Fruit fly (Drosophila melanogaster) whole organism, embryonic: ENCODE data around the gene CG46313.
A peak's percentile ranks its signal among the peaks of the same experiment; 100 is the strongest.

Source experiments
- Ada2b ChIP-seq: fragments of 200-800 bp; sonication (Bioruptor generic); IDR thresholded peaks from 2 replicates; pipeline ENCODE4 v1.3.6; 2022; ENCODE audit warnings: missing biosample characterization, missing genetic modification characterization
- CG10321 ChIP-seq: fragments of 200-800 bp; sonication (Bioruptor generic); IDR thresholded peaks from 2 replicates; pipeline ENCODE4 v1.3.6; 2022; ENCODE audit warnings: missing biosample characterization, missing genetic modification characterization
- CG10654 ChIP-seq: fragments of 200-800 bp; sonication (Bioruptor generic); optimal IDR thresholded peaks from 2 replicates; lab custom pipeline; 2016; ENCODE audit warnings: missing biosample characterization, missing genetic modification characterization
- CG10959 ChIP-seq: fragments of 200-800 bp; sonication (Bioruptor generic); IDR thresholded peaks from 2 replicates; pipeline ENCODE4 v1.3.6; 2022; ENCODE audit warnings: missing biosample characterization, missing genetic modification characterization
- CG11560 ChIP-seq: fragments of 200-800 bp; sonication (Bioruptor generic); IDR thresholded peaks from 3 replicates; pipeline ENCODE4 v1.3.6; 2022; ENCODE audit warnings: missing biosample characterization, missing genetic modification characterization
- CG11695 ChIP-seq: fragments of 200-800 bp; sonication (Bioruptor generic); IDR thresholded peaks from 3 replicates; pipeline ENCODE4 v1.3.6; 2022; ENCODE audit warnings: missing biosample characterization, missing genetic modification characterization
- CG12299 ChIP-seq: fragments of 200-800 bp; sonication (Bioruptor generic); optimal IDR thresholded peaks from 2 replicates; lab custom pipeline; 2018; ENCODE audit warnings: missing biosample characterization, mild to moderate bottlenecking, missing genetic modification characterization
- CG12391 ChIP-seq: fragments of 200-800 bp; sonication (Bioruptor generic); optimal IDR thresholded peaks from 3 replicates; lab custom pipeline; 2018; ENCODE audit warnings: missing biosample characterization, mild to moderate bottlenecking, missing genetic modification characterization, moderate library complexity
- CG13624 ChIP-seq: fragments of 200-800 bp; sonication (Bioruptor generic); optimal IDR thresholded peaks from 2 replicates; lab custom pipeline; 2016; ENCODE audit warnings: missing biosample characterization, missing genetic modification characterization
- CG16815 ChIP-seq: fragments of 200-800 bp; sonication (Bioruptor generic); optimal IDR thresholded peaks from 3 replicates; lab custom pipeline; 2017; ENCODE audit warnings: missing biosample characterization, mild to moderate bottlenecking, missing genetic modification characterization
- CG17186 ChIP-seq: fragments of 200-800 bp; sonication (Bioruptor generic); optimal IDR thresholded peaks from 3 replicates; lab custom pipeline; 2017; ENCODE audit warnings: missing biosample characterization, missing genetic modification reagents, missing genetic modification characterization
- CG17361 ChIP-seq: fragments of 200-800 bp; sonication (Bioruptor generic); IDR thresholded peaks from 3 replicates; pipeline ENCODE4 v1.3.6; 2022; ENCODE audit warnings: missing biosample characterization, missing genetic modification characterization
- CG18476 ChIP-seq: fragments of 200-800 bp; sonication (Bioruptor generic); optimal IDR thresholded peaks from 2 replicates; lab custom pipeline; 2016; ENCODE audit warnings: missing biosample characterization, mild to moderate bottlenecking, missing genetic modification characterization
- CG18764 ChIP-seq: fragments of 200-800 bp; sonication (Bioruptor generic); optimal IDR thresholded peaks from 3 replicates; lab custom pipeline; 2016; ENCODE audit warnings: missing biosample characterization, missing genetic modification characterization
- CG2120 ChIP-seq: fragments of 200-800 bp; sonication (Bioruptor generic); optimal IDR thresholded peaks from 3 replicates; lab custom pipeline; 2016; ENCODE audit warnings: missing biosample characterization, missing genetic modification characterization
- CG2199 ChIP-seq: fragments of 200-800 bp; sonication (Bioruptor generic); IDR thresholded peaks from 3 replicates; pipeline ENCODE4 v1.3.6; 2022; ENCODE audit warnings: missing biosample characterization, missing genetic modification characterization
- CG32767 ChIP-seq: fragments of 200-800 bp; sonication (Bioruptor generic); IDR thresholded peaks from 2 replicates; pipeline ENCODE4 v1.3.6; 2022; ENCODE audit warnings: missing biosample characterization, missing genetic modification characterization
- CG34422 ChIP-seq: fragments of 200-800 bp; sonication (Bioruptor generic); IDR thresholded peaks from 3 replicates; pipeline ENCODE4 v1.3.6; 2022; ENCODE audit warnings: missing biosample characterization, missing genetic modification characterization
- CG3726 ChIP-seq: fragments of 200-800 bp; sonication (Bioruptor generic); IDR thresholded peaks from 3 replicates; pipeline ENCODE4, ENCODE4 v1.3.6; 2022; ENCODE audit warnings: missing biosample characterization, missing genetic modification characterization
- CG3838 ChIP-seq: fragments of 200-800 bp; sonication (Bioruptor generic); optimal IDR thresholded peaks from 3 replicates; lab custom pipeline; 2016; ENCODE audit warnings: missing biosample characterization, missing genetic modification characterization
- CG3847 ChIP-seq: fragments of 200-800 bp; sonication (Bioruptor generic); IDR thresholded peaks from 2 replicates; pipeline ENCODE4 v1.3.6; 2022; ENCODE audit warnings: missing biosample characterization, missing genetic modification characterization
- CG5180 ChIP-seq: fragments of 200-800 bp; sonication (Bioruptor generic); optimal IDR thresholded peaks from 3 replicates; lab custom pipeline; 2017; ENCODE audit warnings: missing biosample characterization, missing genetic modification characterization, mild to moderate bottlenecking, moderate library complexity, missing genetic modification reagents
- CG7357 ChIP-seq: fragments of 200-800 bp; sonication (Bioruptor generic); IDR thresholded peaks from 3 replicates; pipeline ENCODE4 v1.3.6; 2022; ENCODE audit warnings: missing biosample characterization, missing genetic modification characterization
- CG7839 ChIP-seq: fragments of 200-800 bp; sonication (Bioruptor generic); optimal IDR thresholded peaks from 3 replicates; lab custom pipeline; 2018; ENCODE audit warnings: missing biosample characterization, mild to moderate bottlenecking, missing genetic modification characterization, moderate library complexity
- CG7987 ChIP-seq: fragments of 200-800 bp; sonication (Bioruptor generic); optimal IDR thresholded peaks from 2 replicates; lab custom pipeline; 2018; ENCODE audit warnings: missing biosample characterization, mild to moderate bottlenecking, missing genetic modification characterization, moderate library complexity
- CG8290 ChIP-seq, 3 experiments: fragments of 200-800 bp; sonication (Bioruptor generic); optimal IDR thresholded peaks; 2 replicates each; lab custom pipeline; 2016 to 2019; ENCODE audit warnings: missing biosample characterization in 3 of 3, missing genetic modification characterization in 3 of 3, mild to moderate bottlenecking in 2 of 3, moderate library complexity in 1 of 3
- Dll ChIP-seq: fragments of 200-800 bp; sonication (Bioruptor generic); IDR thresholded peaks from 4 replicates; pipeline ENCODE4 v1.3.6; 2022; ENCODE audit warnings: missing biosample characterization, missing genetic modification characterization; ENCODE audit not compliant: partially characterized antibody
- Drgx ChIP-seq: fragments of 200-800 bp; sonication (Bioruptor generic); IDR thresholded peaks from 2 replicates; pipeline ENCODE4 v1.3.6; 2022; ENCODE audit warnings: missing biosample characterization, missing genetic modification characterization
- E2f2 ChIP-seq: fragments of 200-800 bp; sonication (Bioruptor generic); IDR thresholded peaks from 2 replicates; pipeline ENCODE4 v1.3.6; 2022; ENCODE audit warnings: missing biosample characterization, missing genetic modification characterization
- Lhr ChIP-seq: fragments of 200-800 bp; sonication (Bioruptor generic); optimal IDR thresholded peaks from 3 replicates; lab custom pipeline; 2017; ENCODE audit warnings: mild to moderate bottlenecking, missing biosample characterization, missing genetic modification reagents, missing genetic modification characterization
- NC2β ChIP-seq: fragments of 200-800 bp; sonication (Bioruptor generic); optimal IDR thresholded peaks from 2 replicates; lab custom pipeline; 2016; ENCODE audit warnings: missing biosample characterization, missing genetic modification characterization
- bab2 ChIP-seq: fragments of 200-800 bp; sonication (Bioruptor generic); optimal IDR thresholded peaks from 2 replicates; lab custom pipeline; 2016; ENCODE audit warnings: missing biosample characterization, missing genetic modification characterization
- bsh ChIP-seq, 2 experiments: fragments of 200-800 bp; sonication (Bioruptor generic); optimal IDR thresholded peaks; 2 replicates each; lab custom pipeline; 2017 to 2018; ENCODE audit warnings: mild to moderate bottlenecking in 2 of 2, missing biosample characterization in 2 of 2, missing genetic modification characterization in 2 of 2, moderate library complexity in 1 of 2
- chn ChIP-seq: fragments of 200-800 bp; sonication (Bioruptor generic); optimal IDR thresholded peaks from 2 replicates; lab custom pipeline; 2016; ENCODE audit warnings: missing biosample characterization, missing genetic modification characterization
- cwo ChIP-seq: fragments of 200-800 bp; sonication (Bioruptor generic); optimal IDR thresholded peaks from 3 replicates; lab custom pipeline; 2017; ENCODE audit warnings: missing biosample characterization, missing genetic modification characterization, mild to moderate bottlenecking, moderate library complexity, missing genetic modification reagents
- dan ChIP-seq: fragments of 200-800 bp; sonication (Bioruptor generic); IDR thresholded peaks from 2 replicates; pipeline ENCODE4 v1.3.6; 2022; ENCODE audit warnings: missing biosample characterization, missing genetic modification characterization
- dimm ChIP-seq: fragments of 200-800 bp; sonication (Bioruptor generic); IDR thresholded peaks from 2 replicates; pipeline ENCODE4 v1.3.6; 2022; ENCODE audit warnings: missing biosample characterization, missing genetic modification characterization
- fru ChIP-seq: fragments of >200 bp; optimal IDR thresholded peaks from 2 replicates; lab custom pipeline; 2017
- ftz-f1 ChIP-seq: fragments of 200-800 bp; sonication (Bioruptor generic); optimal IDR thresholded peaks from 2 replicates; lab custom pipeline; 2016; ENCODE audit warnings: missing biosample characterization, missing genetic modification characterization
- grn ChIP-seq: fragments of 200-800 bp; sonication (Bioruptor generic); optimal IDR thresholded peaks from 3 replicates; lab custom pipeline; 2017; ENCODE audit warnings: missing biosample characterization, missing genetic modification characterization
- ind ChIP-seq: fragments of 200-800 bp; sonication (Bioruptor generic); optimal IDR thresholded peaks from 3 replicates; lab custom pipeline; 2016; ENCODE audit warnings: missing biosample characterization, missing genetic modification characterization
- nom ChIP-seq: fragments of 200-800 bp; sonication (Bioruptor generic); optimal IDR thresholded peaks from 2 replicates; lab custom pipeline; 2017; ENCODE audit warnings: missing biosample characterization, missing genetic modification characterization, mild to moderate bottlenecking, moderate library complexity, missing genetic modification reagents
- odd ChIP-seq: fragments of 200-800 bp; sonication (Bioruptor generic); optimal IDR thresholded peaks from 2 replicates; lab custom pipeline; 2017; ENCODE audit warnings: missing biosample characterization, mild to moderate bottlenecking, missing genetic modification characterization
- p53 ChIP-seq: fragments of 200-800 bp; sonication (Bioruptor generic); optimal IDR thresholded peaks from 2 replicates; lab custom pipeline; 2016; ENCODE audit warnings: missing biosample characterization, missing genetic modification characterization
- pb ChIP-seq: fragments of 200-800 bp; sonication (Bioruptor generic); optimal IDR thresholded peaks from 3 replicates; lab custom pipeline; 2016; ENCODE audit warnings: missing biosample characterization, missing genetic modification characterization
- phol ChIP-seq: fragments of 200-800 bp; sonication (Bioruptor generic); optimal IDR thresholded peaks from 3 replicates; lab custom pipeline; 2018; ENCODE audit warnings: missing biosample characterization, mild to moderate bottlenecking, missing genetic modification characterization, moderate library complexity
- run ChIP-seq: fragments of 200-800 bp; sonication (Bioruptor generic); optimal IDR thresholded peaks from 3 replicates; lab custom pipeline; 2018; ENCODE audit warnings: missing biosample characterization, mild to moderate bottlenecking, missing genetic modification characterization
- tin ChIP-seq: fragments of 200-800 bp; sonication (Bioruptor generic); optimal IDR thresholded peaks from 3 replicates; lab custom pipeline; 2016; ENCODE audit warnings: missing biosample characterization, missing genetic modification characterization
- tll ChIP-seq, 2 experiments: fragments of 200-800 bp in 1 of 2; fragments of >200 bp in 1 of 2; sonication (Bioruptor generic) in 1 of 2; optimal IDR thresholded peaks; 2 replicates each; lab custom pipeline; 2017 to 2019; ENCODE audit warnings: missing biosample characterization in 2 of 2, missing genetic modification characterization in 2 of 2, mild to moderate bottlenecking in 1 of 2, moderate library complexity in 1 of 2
- trem ChIP-seq: fragments of 200-800 bp; optimal IDR thresholded peaks from 3 replicates; lab custom pipeline; 2019; ENCODE audit warnings: missing biosample characterization, mild to moderate bottlenecking, missing genetic modification characterization, moderate library complexity
- zen2 ChIP-seq: fragments of 200-800 bp; sonication (Bioruptor generic); IDR thresholded peaks from 3 replicates; pipeline ENCODE4 v1.3.6; 2022; ENCODE audit warnings: missing biosample characterization, missing genetic modification characterization; ENCODE audit not compliant: partially characterized antibody

Gene CG46313

DNA sequence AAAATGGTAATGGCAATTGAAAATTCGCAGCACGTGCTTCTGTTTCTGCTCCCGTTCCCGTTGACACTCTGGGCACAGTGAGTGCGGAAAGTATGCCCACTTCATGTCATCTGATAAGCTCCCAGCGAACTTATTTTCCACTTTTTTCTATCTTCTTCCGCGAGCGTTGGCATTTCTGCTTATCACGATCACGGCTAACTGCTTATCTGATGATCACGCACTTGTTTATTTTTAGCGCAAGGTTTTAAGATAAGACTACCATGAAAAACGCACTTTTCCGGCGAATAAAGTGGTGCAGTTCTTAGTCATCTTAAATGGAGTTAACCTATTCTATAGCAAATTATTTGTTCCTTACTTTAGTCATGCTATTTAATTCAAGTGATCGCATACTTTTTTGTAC, 40.9 kb upstream of the CG46313 start (continued):
- TF ChIP-seq CG8290 (GFP tag; optimal IDR thresholded peaks at IDR 0.05; lab: Kevin White, UChicago) (no peak), CG8290 (tag; optimal IDR thresholded peaks at IDR 0.05; lab: Kevin White, UChicago) (no peak), dan (GFP tag; lab: Robert Waterston, UW) (no peak), CG3838 (GFP tag; lab: Kevin White, UChicago) (no peak), CG10654 (peak; percentile 51), CG10321 (GFP tag; lab: Robert Waterston, UW) (no peak), Ada2b (0 out of 2 replicates have a peak, but pooled peaks have one; percentile 4), CG7987 (GFP tag; lab: Kevin White, UChicago) (no peak), CG2199 (no peak), CG32767 (no peak), cwo (GFP tag; lab: Kevin White, UChicago) (peak; percentile 86), tin (GFP tag; lab: Kevin White, UChicago) (peak; percentile 38), CG3726 (GFP tag; lab: Robert Waterston, UW) (no peak), E2f2 (no peak), CG3847 (GFP tag; lab: Robert Waterston, UW) (no peak), CG13624 (peak; percentile 35), CG12299 (tag; lab: Kevin White, UChicago) (no peak), Dll (GFP tag; lab: Robert Waterston, UW) (no peak), CG17361 (GFP tag; lab: Robert Waterston, UW) (peak; percentile 75), CG16815 (GFP tag; lab: Kevin White, UChicago) (no peak), bsh (GFP tag; optimal IDR thresholded peaks at IDR 0.05; lab: Kevin White, UChicago) (peak in 1 of 2 experiments; percentile 36), CG2120 (GFP tag; lab: Kevin White, UChicago) (peak; percentile 50), CG12391 (peak; percentile 31), run (tag; lab: Kevin White, UChicago) (no peak), dimm (GFP tag; lab: Robert Waterston, UW) (no peak), phol (tag; lab: Kevin White, UChicago) (peak; percentile 57), Drgx (GFP tag; lab: Robert Waterston, UW) (no peak), nom (GFP tag; lab: Kevin White, UChicago) (no peak), fru (lab: Kevin White, UChicago) (no peak), CG11560 (tag; lab: Robert Waterston, UW) (no peak), CG7839 (tag; lab: Kevin White, UChicago) (peak; percentile 65), CG10959 (no peak), trem (tag; lab: Kevin White, UChicago) (no peak), pb (GFP tag; lab: Kevin White, UChicago) (no peak), CG34422 (no peak), bab2 (GFP tag; lab: Kevin White, UChicago) (peak; percentile 48), CG5180 (peak; percentile 68), CG17186 (no peak), odd (GFP tag; lab: Kevin White, UChicago) (peak; percentile 29), p53 (GFP tag; lab: Kevin White, UChicago) (no peak), CG18476 (GFP tag; lab: Kevin White, UChicago) (no peak), ftz-f1 (GFP tag; lab: Kevin White, UChicago) (no peak), CG18764 (GFP tag; lab: Kevin White, UChicago) (no peak), NC2β (GFP tag; lab: Kevin White, UChicago) (peak; percentile 6), Lhr (GFP tag; lab: Kevin White, UChicago) (no peak), CG7357 (GFP tag; lab: Robert Waterston, UW) (no peak), zen2 (no peak), CG11695 (0 out of 3 replicates have a peak, but pooled peaks have one; percentile 10), grn (GFP tag; lab: Kevin White, UChicago) (peak; percentile 82), ind (peak; percentile 60), tll (GFP tag; optimal IDR thresholded peaks at IDR 0.05; lab: Kevin White, UChicago) (no peak), chn (GFP tag; lab: Kevin White, UChicago) (peak; percentile 24)
